Worm (Caenorhabditis elegans) whole organism, young adult: ENCODE measurements around the gene rmd-3.

Experiments used
- C17E4.6 ChIP-seq: fragments of 200-800 bp; sonication (Bioruptor generic); IDR thresholded peaks from 2 replicates; pipeline ENCODE4 v1.3.6; 2022; ENCODE audit warnings: missing genetic modification reagents, missing genetic modification characterization, missing compliant biosample characterization
- D2030.7 ChIP-seq: fragments of 200-800 bp; sonication (Bioruptor generic); IDR thresholded peaks from 2 replicates; pipeline ENCODE4 v1.3.6; 2022; ENCODE audit warnings: missing genetic modification reagents, missing genetic modification characterization, missing compliant biosample characterization
- F10E7.11 ChIP-seq: sonication (generic microtip); optimal IDR thresholded peaks from 2 replicates; lab custom pipeline; 2017; ENCODE audit warnings: mild to moderate bottlenecking, missing genetic modification characterization, moderate library complexity, missing compliant biosample characterization
- F33H1.4 ChIP-seq: fragments of 200-800 bp; sonication (Bioruptor generic); IDR thresholded peaks from 2 replicates; pipeline ENCODE4 v1.3.6; 2022; ENCODE audit warnings: missing genetic modification reagents, missing genetic modification characterization, missing compliant biosample characterization
- F39B2.1 ChIP-seq: fragments of 200-800 bp; sonication (Bioruptor generic); IDR thresholded peaks from 2 replicates; pipeline ENCODE4 v1.3.6; 2022; ENCODE audit warnings: missing genetic modification reagents, missing genetic modification characterization, missing compliant biosample characterization
- Y95B8A.8 ChIP-seq: fragments of 200-800 bp; sonication (Bioruptor generic); IDR thresholded peaks from 2 replicates; pipeline ENCODE4 v1.3.6; 2022; ENCODE audit warnings: missing genetic modification reagents, missing genetic modification characterization, missing compliant biosample characterization
- ZK185.1 ChIP-seq: sonication (generic microtip); optimal IDR thresholded peaks from 2 replicates; lab custom pipeline; 2016; ENCODE audit warnings: mild to moderate bottlenecking, missing genetic modification characterization, missing compliant biosample characterization; ENCODE audit not compliant: poor library complexity, severe bottlenecking
- ama-1 ChIP-seq, 3 experiments: fragments of 150-350 bp in 1 of 3; sonication (generic microtip) in 2 of 3; optimal IDR thresholded peaks; 2 replicates each; lab custom pipeline; 2014 to 2018; ENCODE audit warnings: missing biosample characterization in 2 of 3, missing genetic modification characterization in 2 of 3, missing genetic modification reagents in 2 of 3
- attf-3 ChIP-seq: fragments of 200-800 bp; sonication (Bioruptor generic); conservative IDR thresholded peaks from 2 replicates; pipeline ENCODE4 v1.3.6; 2022; ENCODE audit warnings: missing genetic modification reagents, missing genetic modification characterization, missing compliant biosample characterization
- attf-5 ChIP-seq: fragments of 200-800 bp; sonication (Bioruptor generic); optimal IDR thresholded peaks from 2 replicates; lab custom pipeline; 2018; ENCODE audit warnings: mild to moderate bottlenecking, missing genetic modification characterization, missing compliant biosample characterization
- cebp-1 ChIP-seq, 2 experiments: fragments of 200-800 bp in 1 of 2; sonication (Bioruptor generic) in 1 of 2; sonication (generic microtip) in 1 of 2; IDR thresholded peaks in 1 of 2; optimal IDR thresholded peaks in 1 of 2; 2 replicates each; pipeline versions ENCODE4 v1.3.6 to Lab custom; 2017 to 2022; ENCODE audit warnings: missing compliant biosample characterization in 2 of 2, missing genetic modification characterization in 2 of 2, mild to moderate bottlenecking in 1 of 2, missing genetic modification reagents in 1 of 2, moderate library complexity in 1 of 2
- ceh-91 ChIP-seq: fragments of 200-800 bp; sonication (Bioruptor generic); IDR thresholded peaks from 2 replicates; pipeline ENCODE4 v1.3.6; 2022; ENCODE audit warnings: missing genetic modification reagents, missing genetic modification characterization, missing compliant biosample characterization
- chd-7 ChIP-seq: sonication (generic microtip); optimal IDR thresholded peaks from 2 replicates; lab custom pipeline; 2016; ENCODE audit warnings: mild to moderate bottlenecking, missing genetic modification characterization, moderate library complexity, missing compliant biosample characterization
- die-1 ChIP-seq: sonication (generic microtip); optimal IDR thresholded peaks from 2 replicates; lab custom pipeline; 2016; ENCODE audit warnings: missing genotype, mild to moderate bottlenecking, missing genetic modification characterization, missing compliant biosample characterization
- dpff-1 ChIP-seq: sonication (generic microtip); optimal IDR thresholded peaks from 2 replicates; lab custom pipeline; 2017; ENCODE audit warnings: mild to moderate bottlenecking, missing genetic modification characterization, missing compliant biosample characterization
- dpl-1 ChIP-seq: fragments of 150-350 bp; optimal IDR thresholded peaks from 2 replicates; lab custom pipeline; 2014; ENCODE audit warnings: missing biosample characterization, missing genetic modification reagents, missing genetic modification characterization
- efl-1 ChIP-seq: fragments of 150-350 bp; optimal IDR thresholded peaks from 2 replicates; lab custom pipeline; 2014; ENCODE audit warnings: missing biosample characterization, missing genetic modification reagents, missing genetic modification characterization
- egl-44 ChIP-seq: fragments of 200-800 bp; sonication (Bioruptor generic); IDR thresholded peaks from 2 replicates; pipeline ENCODE4 v1.3.6; 2022; ENCODE audit warnings: missing genetic modification reagents, missing genetic modification characterization, missing compliant biosample characterization
- ekl-4 ChIP-seq: fragments of 200-800 bp; sonication (Bioruptor generic); IDR thresholded peaks from 2 replicates; pipeline ENCODE4 v1.3.6; 2022; ENCODE audit warnings: missing genetic modification reagents, missing genetic modification characterization, missing compliant biosample characterization
- hlh-12 ChIP-seq: sonication (generic microtip); optimal IDR thresholded peaks from 2 replicates; lab custom pipeline; 2016; ENCODE audit warnings: missing genetic modification characterization, missing compliant biosample characterization
- hmg-1.2 ChIP-seq: fragments of 200-800 bp; sonication (Bioruptor generic); IDR thresholded peaks from 2 replicates; pipeline ENCODE4 v1.3.6; 2022; ENCODE audit warnings: missing genetic modification reagents, missing genetic modification characterization, missing compliant biosample characterization
- lag-1 ChIP-seq: fragments of 200-800 bp; sonication (Bioruptor generic); IDR thresholded peaks from 2 replicates; pipeline ENCODE4 v1.3.6; 2022; ENCODE audit warnings: missing genetic modification reagents, missing genetic modification characterization, missing compliant biosample characterization
- let-526 ChIP-seq: fragments of 200-800 bp; sonication (Bioruptor generic); IDR thresholded peaks from 2 replicates; pipeline ENCODE4 v1.3.6; 2022; ENCODE audit warnings: missing genetic modification reagents, missing genetic modification characterization, missing compliant biosample characterization
- let-607 ChIP-seq, 2 experiments: fragments of 200-800 bp in 1 of 2; sonication (Bioruptor generic) in 1 of 2; sonication (generic microtip) in 1 of 2; optimal IDR thresholded peaks; 2 replicates each; lab custom pipeline; 2016 to 2018; ENCODE audit warnings: mild to moderate bottlenecking in 2 of 2, missing compliant biosample characterization in 2 of 2, missing genetic modification characterization in 2 of 2, moderate library complexity in 2 of 2, missing genotype in 1 of 2
- lin-35 ChIP-seq, 3 experiments: fragments of 150-350 bp in 2 of 3; sonication (generic microtip) in 1 of 3; optimal IDR thresholded peaks; 2 replicates each; lab custom pipeline; 2014 to 2018; ENCODE audit warnings: missing biosample characterization in 3 of 3, missing genetic modification characterization in 3 of 3, missing genetic modification reagents in 3 of 3
- lin-54 ChIP-seq: fragments of 200-800 bp; sonication (Bioruptor generic); optimal IDR thresholded peaks from 2 replicates; lab custom pipeline; 2018; ENCODE audit warnings: mild to moderate bottlenecking, missing genetic modification characterization, missing compliant biosample characterization
- lir-1 ChIP-seq: fragments of 200-800 bp; sonication (Bioruptor generic); conservative IDR thresholded peaks from 2 replicates; pipeline ENCODE4 v1.3.6; 2022; ENCODE audit warnings: missing genetic modification reagents, missing genetic modification characterization, missing compliant biosample characterization
- lsl-1 ChIP-seq: fragments of 200-800 bp; sonication (Bioruptor generic); optimal IDR thresholded peaks from 2 replicates; lab custom pipeline; 2018; ENCODE audit warnings: mild to moderate bottlenecking, missing genetic modification characterization, moderate library complexity, missing compliant biosample characterization
- madf-6 ChIP-seq: fragments of 200-800 bp; sonication (Bioruptor generic); IDR thresholded peaks from 2 replicates; pipeline ENCODE4 v1.3.6; 2022; ENCODE audit warnings: missing genetic modification reagents, missing genetic modification characterization, missing compliant biosample characterization
- madf-8 ChIP-seq: fragments of 200-800 bp; sonication (Bioruptor generic); conservative IDR thresholded peaks from 2 replicates; pipeline ENCODE4 v1.3.6; 2022; ENCODE audit warnings: missing genetic modification reagents, missing genetic modification characterization, missing compliant biosample characterization
- mcd-1 ChIP-seq: fragments of 200-800 bp; sonication (Bioruptor generic); IDR thresholded peaks from 2 replicates; pipeline ENCODE4 v1.3.6; 2022; ENCODE audit warnings: missing genetic modification reagents, missing genetic modification characterization, missing compliant biosample characterization
- nfyb-1 ChIP-seq: fragments of 200-800 bp; sonication (Bioruptor generic); IDR thresholded peaks from 2 replicates; pipeline ENCODE4 v1.3.6; 2022; ENCODE audit warnings: missing genetic modification reagents, missing genetic modification characterization, missing compliant biosample characterization
- nhr-179 ChIP-seq: sonication (generic microtip); optimal IDR thresholded peaks from 2 replicates; lab custom pipeline; 2016; ENCODE audit warnings: mild to moderate bottlenecking, missing genetic modification characterization, missing compliant biosample characterization
- nhr-80 ChIP-seq: sonication (generic microtip); optimal IDR thresholded peaks from 2 replicates; lab custom pipeline; 2016; ENCODE audit warnings: missing genetic modification characterization, missing compliant biosample characterization
- pha-4 ChIP-seq: fragments of 150-350 bp; sonication (generic microtip); optimal IDR thresholded peaks from 2 replicates; lab custom pipeline; 2014; ENCODE audit warnings: missing biosample characterization, missing genetic modification reagents, missing genetic modification characterization
- rcor-1 ChIP-seq: fragments of 200-800 bp; sonication (Bioruptor generic); IDR thresholded peaks from 2 replicates; pipeline ENCODE4 v1.3.6; 2022; ENCODE audit warnings: missing genetic modification reagents, missing genetic modification characterization, missing compliant biosample characterization
- rec-8 ChIP-seq, 2 experiments: sonication (generic microtip); optimal IDR thresholded peaks; 2 replicates each; lab custom pipeline; 2016; ENCODE audit warnings: mild to moderate bottlenecking in 2 of 2, missing genetic modification characterization in 2 of 2, missing genetic modification reagents in 2 of 2, missing genotype in 2 of 2, missing biosample characterization in 1 of 2, missing compliant biosample characterization in 1 of 2, moderate library complexity in 1 of 2
- rpc-1 ChIP-seq, 2 experiments: fragments of 150-350 bp in 1 of 2; sonication (generic microtip) in 1 of 2; optimal IDR thresholded peaks; 2 replicates each; lab custom pipeline; 2014 to 2018; ENCODE audit warnings: missing biosample characterization in 1 of 2, missing genetic modification characterization in 1 of 2, missing genetic modification reagents in 1 of 2, missing genotype in 1 of 2
- snpc-4 ChIP-seq, 5 experiments: fragments of 150-350 bp in 1 of 5; sonication (generic microtip) in 4 of 5; optimal IDR thresholded peaks; 2 replicates each; lab custom pipeline; 2014 to 2018; ENCODE audit warnings: missing genetic modification characterization in 5 of 5, missing biosample characterization in 3 of 5, antibody characterized with exemption in 2 of 5, mild to moderate bottlenecking in 2 of 5, missing compliant biosample characterization in 2 of 5, missing genotype in 2 of 5, moderate library complexity in 2 of 5, missing genetic modification reagents in 1 of 5
- somi-1 ChIP-seq: fragments of 200-800 bp; sonication (Bioruptor generic); optimal IDR thresholded peaks from 2 replicates; lab custom pipeline; 2018; ENCODE audit warnings: mild to moderate bottlenecking, missing genetic modification characterization, missing compliant biosample characterization
- sptf-2 ChIP-seq: fragments of 200-800 bp; sonication (Bioruptor generic); optimal IDR thresholded peaks from 2 replicates; lab custom pipeline; 2018; ENCODE audit warnings: mild to moderate bottlenecking, missing genetic modification characterization, missing compliant biosample characterization
- tbp1 ChIP-seq: fragments of 200-800 bp; sonication (Bioruptor generic); optimal IDR thresholded peaks from 2 replicates; lab custom pipeline; 2018; ENCODE audit warnings: mild to moderate bottlenecking, missing genetic modification characterization, missing compliant biosample characterization
- xnd-1 ChIP-seq: sonication (generic microtip); optimal IDR thresholded peaks from 2 replicates; lab custom pipeline; 2016; ENCODE audit warnings: missing genotype, missing genetic modification reagents, missing genetic modification characterization, missing compliant biosample characterization

Gene rmd-3

ce11 chrII:11297217-11297738, 42.1 kb downstream of the rmd-3 start, which contains the start of gene saps-1 (continued):
- TF ChIP-seq cebp-1 (GFP tag; IDR thresholded peaks at IDR 0.05; lab: Robert Waterston, UW) (peak; percentile 55; the same call in 1 of the 2 replicates), cebp-1 (tag; optimal IDR thresholded peaks at IDR 0.05; lab: Kevin White, UChicago) (peak; percentile 87), F10E7.11 (tag; lab: Kevin White, UChicago) (no peak), madf-6 (GFP tag; lab: Robert Waterston, UW) (peak; percentile 97)

- TF ChIP-seq sptf-2 (GFP tag; lab: Kevin White, UChicago) (no peak), pha-4 (tag; lab: Kevin White, UChicago) (no peak), egl-44 (no peak), C17E4.6 (GFP tag; lab: Robert Waterston, UW) (no peak), let-607 (tag; optimal IDR thresholded peaks at IDR 0.05; lab: Kevin White, UChicago) (no peak), F39B2.1 (GFP tag; lab: Robert Waterston, UW) (no peak), die-1 (tag; lab: Kevin White, UChicago) (no peak), nhr-179 (tag; lab: Kevin White, UChicago) (no peak), madf-8 (peak; percentile 21; the same call in 1 of the 2 replicates), mcd-1 (peak; percentile 94), nhr-80 (tag; lab: Kevin White, UChicago) (peak; percentile 7), hlh-12 (tag; lab: Kevin White, UChicago) (no peak), attf-3 (GFP tag; lab: Robert Waterston, UW) (peak; percentile 55; the same call in 1 of the 2 replicates), lag-1 (GFP tag; lab: Robert Waterston, UW) (no peak), dpff-1 (tag; lab: Kevin White, UChicago) (no peak), lir-1 (GFP tag; lab: Robert Waterston, UW) (0 out of 2 replicates have a peak, but pooled peaks have one; percentile 15), efl-1 (GFP tag; lab: Kevin White, UChicago) (peak; percentile 63), lsl-1 (GFP tag; lab: Kevin White, UChicago) (peak; percentile 66), Y95B8A.8 (GFP tag; lab: Robert Waterston, UW) (0 out of 2 replicates have a peak, but pooled peaks have one; percentile 31), cebp-1 (GFP tag; IDR thresholded peaks at IDR 0.05; lab: Robert Waterston, UW) (no peak), cebp-1 (tag; optimal IDR thresholded peaks at IDR 0.05; lab: Kevin White, UChicago) (peak; percentile 26), tbp1 (GFP tag; lab: Kevin White, UChicago) (peak; percentile 16), ZK185.1 (tag; lab: Kevin White, UChicago) (peak; percentile 61), F33H1.4 (GFP tag; lab: Robert Waterston, UW) (peak; percentile 48), rec-8 (tag; optimal IDR thresholded peaks at IDR 0.05; lab: Kevin White, UChicago) (no peak), nfyb-1 (GFP tag; lab: Robert Waterston, UW) (peak; percentile 65; the same call in 1 of the 2 replicates), lin-35 (GFP tag; optimal IDR thresholded peaks at IDR 0.05; lab: Kevin White, UChicago) (peak in 1 of 3 experiments; percentile 24), somi-1 (GFP tag; lab: Kevin White, UChicago) (no peak), ekl-4 (GFP tag; lab: Robert Waterston, UW) (0 out of 2 replicates have a peak, but pooled peaks have one; percentile 45), rcor-1 (GFP tag; lab: Robert Waterston, UW) (peak; percentile 65), ceh-91 (GFP tag; lab: Robert Waterston, UW) (peak; percentile 28; the same call in 1 of the 2 replicates), lin-54 (GFP tag; lab: Kevin White, UChicago) (peak; percentile 64), hmg-1.2 (GFP tag; lab: Robert Waterston, UW) (peak; percentile 60), let-526 (GFP tag; lab: Robert Waterston, UW) (no peak), attf-5 (GFP tag; lab: Kevin White, UChicago) (peak; percentile 85), D2030.7 (GFP tag; lab: Robert Waterston, UW) (peak; percentile 48), dpl-1 (peak; percentile 47), snpc-4 (GFP tag; optimal IDR thresholded peaks at IDR 0.05; lab: Kevin White, UChicago) (no peak), snpc-4 (tag; optimal IDR thresholded peaks at IDR 0.05; lab: Kevin White, UChicago) (peak in 3 of 4 experiments; percentile 16 to 49 (median 40)), ama-1 (optimal IDR thresholded peaks at IDR 0.05; lab: Kevin White, UChicago) (no peak), ama-1 (GFP tag; optimal IDR thresholded peaks at IDR 0.05; lab: Kevin White, UChicago) (no peak), xnd-1 (peak; percentile 63), chd-7 (tag; lab: Kevin White, UChicago) (no peak), rpc-1 (optimal IDR thresholded peaks at IDR 0.05; lab: Kevin White, UChicago) (no peak), rpc-1 (tag; optimal IDR thresholded peaks at IDR 0.05; lab: Kevin White, UChicago) (no peak)
These were observed 46.0 kb downstream of the rmd-3 start, which contains the start of gene C47G2.4 for ce11 chrII:11293433-11293832. TSS of gene C47G2.4 (minus strand) at chrII:11293606.
